Fruit fly (Drosophila melanogaster) whole organism, pupa: Measurements from ENCODE around the gene CG15767.

ENCODE experiments used
- CG14655 ChIP-seq: fragments of 200-800 bp; sonication (Bioruptor generic); optimal IDR thresholded peaks from 3 replicates; lab custom pipeline; 2017; ENCODE audit warnings: mild to moderate bottlenecking, missing biosample characterization, missing genetic modification reagents, missing genetic modification characterization
- CG17806 ChIP-seq: fragments of 200-800 bp; sonication (Bioruptor generic); optimal IDR thresholded peaks from 2 replicates; lab custom pipeline; 2018; ENCODE audit warnings: missing biosample characterization, mild to moderate bottlenecking, missing genetic modification characterization, moderate library complexity
- CG32121 ChIP-seq: fragments of 200-800 bp; sonication (Bioruptor generic); IDR thresholded peaks from 2 replicates; pipeline ENCODE4 v1.3.6; 2022; ENCODE audit warnings: missing biosample characterization, missing genetic modification characterization
- CG8301 ChIP-seq: fragments of 200-800 bp; sonication (Bioruptor generic); optimal IDR thresholded peaks from 2 replicates; lab custom pipeline; 2018; ENCODE audit warnings: missing biosample characterization, mild to moderate bottlenecking, missing genetic modification characterization
- EcR ChIP-seq: fragments of 200-800 bp; sonication (Bioruptor generic); optimal IDR thresholded peaks from 3 replicates; lab custom pipeline; 2019; ENCODE audit warnings: missing biosample characterization, missing genetic modification characterization, mild to moderate bottlenecking, moderate library complexity, missing genetic modification reagents
- Ets98B ChIP-seq: fragments of 200-800 bp; sonication (Bioruptor generic); IDR thresholded peaks from 2 replicates; pipeline ENCODE4 v1.3.6; 2022; ENCODE audit warnings: missing biosample characterization, missing genetic modification characterization
- Pif1A ChIP-seq: fragments of 200-800 bp; sonication (Bioruptor generic); optimal IDR thresholded peaks from 3 replicates; lab custom pipeline; 2016; ENCODE audit warnings: missing biosample characterization, missing genetic modification characterization
- Pif1B ChIP-seq: fragments of 200-800 bp; sonication (Bioruptor generic); optimal IDR thresholded peaks from 3 replicates; lab custom pipeline; 2016; ENCODE audit warnings: missing biosample characterization, missing genetic modification characterization

dm6 chrX:5815720-5816119 lies 26.4 kb downstream of the CG15767 start, which contains the start of gene AgmNAT:
- TF ChIP-seq Ets98B (GFP tag; lab: Robert Waterston, UW): no peak
- TF ChIP-seq EcR (GFP tag; lab: Kevin White, UChicago): no peak
- TF ChIP-seq CG8301: no peak
- TF ChIP-seq Pif1A: no peak
- no peak for TF ChIP-seq CG14655 (GFP tag; lab: Kevin White, UChicago)
- TF ChIP-seq CG17806 (tag; lab: Kevin White, UChicago): no peak
- TF ChIP-seq CG32121 (GFP tag; lab: Robert Waterston, UW): no peak
- TF ChIP-seq Pif1B (GFP tag; lab: Kevin White, UChicago): no peak
